Worm (Caenorhabditis elegans) whole organism, L4 larva: ENCODE measurements around the gene clec-80.

Source experiments
- nhr-237 ChIP-seq: sonication (generic microtip); optimal IDR thresholded peaks from 2 replicates; lab custom pipeline; 2017; ENCODE audit warnings: missing biosample characterization, missing genetic modification characterization
- nhr-76 ChIP-seq: fragments of 150-350 bp; optimal IDR thresholded peaks from 2 replicates; lab custom pipeline; 2014; ENCODE audit warnings: missing biosample characterization, missing genetic modification characterization
- ztf-11 ChIP-seq: fragments of 150-350 bp; optimal IDR thresholded peaks from 2 replicates; lab custom pipeline; 2014; ENCODE audit warnings: missing biosample characterization, missing genetic modification characterization

ce11 chrIV:2775992-2776630 lies 47.4 kb upstream of the clec-80 start:
- TF ChIP-seq nhr-76 = no peak
- no peak for TF ChIP-seq ztf-11 (tag; lab: Kevin White, UChicago)
- no peak for TF ChIP-seq nhr-237 (tag; lab: Kevin White, UChicago)
